Fruit fly (Drosophila melanogaster): Measurements from ENCODE around the gene Nplp4.

Gene Nplp4

DNA sequence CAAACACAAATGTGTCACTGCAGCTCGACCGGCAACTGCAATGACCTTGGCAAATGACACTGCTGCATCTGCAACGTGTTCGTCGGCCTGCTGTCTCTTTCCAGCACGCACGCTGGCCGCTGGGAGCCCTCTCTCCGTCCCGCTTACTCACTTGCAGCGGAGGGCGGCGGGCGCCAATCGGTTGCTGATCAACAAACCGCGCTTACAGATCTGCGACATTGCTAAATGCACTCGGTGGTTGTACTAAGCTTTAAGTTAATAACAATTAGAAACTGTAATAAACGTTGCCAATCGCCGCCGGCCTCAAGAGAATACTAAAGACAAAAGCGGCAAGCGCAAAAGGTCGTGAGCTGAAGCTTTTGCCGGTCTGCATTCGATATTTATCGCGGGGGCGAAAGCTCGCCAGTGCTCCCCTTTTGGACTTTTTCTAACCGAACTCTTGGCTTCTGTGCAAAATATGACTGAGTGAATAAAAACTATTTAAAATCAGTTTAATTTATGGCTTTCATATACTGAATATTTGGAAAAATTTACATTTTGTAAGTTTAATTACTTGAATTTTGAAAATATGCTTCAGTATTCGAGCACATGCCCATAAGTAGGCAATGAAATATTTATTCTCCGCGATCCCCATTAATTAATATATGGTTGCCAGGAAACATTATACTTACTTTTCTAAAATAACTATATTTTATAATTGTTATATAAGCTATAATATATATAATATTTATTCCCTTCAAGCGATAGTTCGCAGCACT is 20.6 kb upstream of the Nplp4 start, which contains the start of gene Got2:
Gene Got2, minus strand, starts transcription at position 325 of the 758 bp plus-strand sequence.
- no peak for TF ChIP-seq noc (tag; optimal IDR thresholded peaks at IDR 0.05)

DNA sequence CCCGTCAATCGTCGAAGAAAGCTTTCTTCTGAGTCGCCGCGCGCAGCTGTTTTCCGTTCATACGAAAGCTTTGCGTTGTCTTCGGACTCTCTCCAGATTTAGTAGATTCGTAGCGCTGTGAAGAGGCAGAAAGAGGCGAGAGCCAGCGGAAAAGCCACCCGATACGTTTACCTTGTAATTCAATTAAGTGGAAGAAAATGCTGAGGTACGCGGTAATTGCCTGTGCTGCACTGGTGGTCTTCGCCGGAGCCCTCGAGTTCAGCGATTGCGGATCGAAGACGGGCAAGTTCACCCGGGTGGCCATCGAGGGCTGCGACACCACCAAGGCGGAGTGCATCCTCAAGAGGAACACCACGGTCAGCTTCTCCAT is 20.0 kb upstream of the Nplp4 start, which contains the start of gene Npc2a:
Gene Npc2a, plus strand, starts transcription at position 99 of the 370 bp plus-strand sequence.
- TF ChIP-seq noc (tag; optimal IDR thresholded peaks at IDR 0.05), result no peak

DNA sequence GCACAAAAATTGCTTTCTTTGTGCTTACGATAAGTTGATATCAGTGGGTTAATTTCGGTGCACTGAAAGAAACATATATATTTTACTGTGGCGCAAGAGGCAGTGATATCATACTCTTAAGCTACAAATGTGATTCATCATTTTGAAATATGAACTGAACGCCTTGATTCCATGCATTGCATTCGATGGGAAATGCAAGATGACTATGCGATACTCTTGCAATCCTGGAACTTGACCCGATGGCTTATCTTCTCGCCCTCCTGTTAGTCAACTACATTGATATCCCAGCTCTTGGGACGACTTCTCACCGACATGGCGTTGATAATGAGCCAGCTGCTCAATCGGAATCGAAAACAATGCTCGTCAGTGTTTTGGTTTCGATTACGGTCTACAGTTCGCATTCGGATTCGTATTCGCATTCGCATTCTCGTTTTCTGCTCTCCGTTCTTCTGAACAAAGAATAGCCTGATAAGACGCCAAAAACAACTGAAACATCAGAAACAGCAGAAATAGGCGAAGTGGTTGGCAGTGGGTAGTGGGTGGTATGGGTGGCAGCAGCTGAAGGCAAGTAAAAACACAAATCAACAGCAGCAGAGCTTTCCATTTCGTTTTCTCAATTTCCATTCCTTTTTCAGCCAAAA is 18.8 kb upstream of the Nplp4 start:
- peak; percentile 28 for TF ChIP-seq noc (tag; optimal IDR thresholded peaks at IDR 0.05)

DNA sequence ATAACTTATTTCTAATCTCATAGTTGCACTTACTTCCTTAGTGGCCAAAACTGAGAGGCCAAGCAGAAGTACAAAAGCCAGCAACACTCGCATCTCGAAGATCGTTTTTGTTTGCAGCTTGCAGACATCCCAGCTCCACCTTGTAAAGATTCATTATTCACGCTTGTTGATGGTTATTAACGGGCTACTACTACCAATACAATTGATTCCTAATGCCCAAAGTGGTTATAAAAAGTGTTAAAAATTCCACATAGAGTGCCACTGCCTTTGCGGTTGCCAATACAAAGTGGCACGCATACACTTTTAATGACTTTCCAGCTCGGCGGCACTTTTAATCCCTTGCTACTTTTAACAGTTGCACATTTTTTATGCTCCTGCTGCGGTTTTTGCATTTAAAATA is 16.2 kb upstream of the Nplp4 start, which contains the start of gene Obp22a:
Gene Obp22a, minus strand, starts transcription at position 101 of the 400 bp plus-strand sequence.
- TF ChIP-seq noc (tag; optimal IDR thresholded peaks at IDR 0.05), result no peak

DNA sequence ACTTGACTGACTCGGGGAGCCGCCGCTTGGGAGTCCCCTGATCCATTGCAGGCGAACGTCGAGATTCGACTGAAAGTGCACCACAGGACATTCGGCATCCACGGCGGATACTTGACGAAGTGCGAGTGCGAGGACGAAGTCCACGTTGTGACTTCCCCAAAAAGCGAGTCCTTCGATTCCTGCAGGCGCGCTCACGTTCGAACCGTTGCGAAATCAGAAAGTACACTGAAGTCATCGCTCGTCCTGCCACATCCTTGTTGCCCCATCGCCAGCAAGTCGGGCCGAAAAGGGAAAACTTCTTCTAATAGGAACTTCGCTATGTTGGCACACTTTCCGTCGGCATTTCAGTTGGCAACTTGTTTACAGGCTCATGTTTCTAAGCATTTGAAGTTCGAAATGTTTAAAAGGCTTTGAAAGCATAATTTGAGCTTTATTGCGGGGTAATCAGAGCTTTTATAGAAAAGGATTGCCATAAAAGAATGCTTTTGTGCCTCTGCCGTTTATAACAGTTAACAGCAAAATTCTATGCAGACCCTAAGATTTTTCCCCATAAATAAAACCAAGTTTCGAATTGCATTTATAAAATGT is 2.0 kb upstream of the Nplp4 start, which contains the start of gene CG33543:
Gene CG33543, minus strand, starts transcription at position 232 of the 588 bp plus-strand sequence.
- TF ChIP-seq noc (tag; optimal IDR thresholded peaks at IDR 0.05), result no peak

DNA sequence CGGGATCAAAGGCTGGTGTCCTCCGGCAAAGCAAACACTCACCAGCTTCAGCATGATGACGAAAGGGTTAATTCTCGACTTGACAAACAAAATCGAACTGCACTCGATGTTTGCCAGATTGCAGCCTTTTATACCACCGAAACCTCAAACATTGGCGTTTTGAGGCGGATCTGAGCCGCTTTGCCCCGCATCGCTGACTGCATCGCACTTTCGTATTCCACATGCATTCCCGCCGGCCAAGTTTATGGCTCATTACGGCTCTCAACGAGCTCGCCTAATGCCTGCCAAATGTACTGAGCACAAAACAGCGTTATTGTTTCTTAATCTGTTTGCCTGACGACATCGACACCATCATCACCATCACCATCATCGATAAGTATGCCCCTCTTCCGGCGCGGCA is 1.1 kb upstream of the Nplp4 start, which contains the start of gene CG15353:
Gene CG15353, minus strand, starts transcription at position 101 of the 400 bp plus-strand sequence.
- TF ChIP-seq noc (tag; optimal IDR thresholded peaks at IDR 0.05), result no peak

DNA sequence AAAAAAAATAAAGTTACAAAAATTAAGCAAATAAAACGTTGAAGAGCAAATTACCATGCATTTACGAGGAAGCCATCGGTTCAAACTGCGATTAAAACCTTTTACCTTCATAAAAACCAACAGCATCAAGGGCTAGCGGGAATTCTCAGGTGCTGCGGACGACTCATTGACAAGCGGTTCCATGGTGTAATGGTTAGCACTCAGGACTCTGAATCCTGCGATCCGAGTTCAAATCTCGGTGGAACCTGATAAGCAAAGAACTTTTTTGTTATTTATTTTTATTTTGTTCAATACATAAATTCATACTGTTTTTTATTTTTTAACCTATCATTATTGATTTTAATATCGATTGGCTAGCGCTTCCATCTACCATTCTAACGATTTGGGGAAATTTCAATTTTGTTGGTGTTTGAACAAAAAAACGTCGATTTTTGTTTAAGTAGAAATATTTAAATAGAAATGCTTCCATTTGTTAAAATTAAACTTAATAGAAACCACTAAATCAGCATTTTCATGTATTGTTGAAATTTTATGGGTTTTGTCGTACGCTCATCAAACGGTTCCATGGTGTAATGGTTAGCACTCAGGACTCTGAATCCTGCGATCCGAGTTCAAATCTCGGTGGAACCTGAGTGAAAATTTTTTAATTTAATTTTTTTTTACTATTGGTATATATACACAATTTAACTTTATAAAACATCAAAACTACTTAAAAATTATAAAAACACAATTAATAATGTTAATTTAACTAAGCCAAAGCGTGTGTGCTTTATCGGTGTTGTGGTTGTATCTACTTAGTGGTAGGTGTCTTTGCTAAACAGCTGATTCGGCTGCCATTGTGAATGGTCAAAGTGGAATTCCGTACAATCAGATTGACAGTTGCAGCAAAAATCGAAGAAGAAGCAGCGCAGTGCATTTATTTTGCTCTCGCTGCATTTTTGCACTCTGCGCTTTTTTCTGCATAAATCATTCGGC is 1.1 kb downstream of the Nplp4 start, which contains the start of gene CG4238:
Gene CG4238, plus strand, starts transcription at position 880 of the 975 bp plus-strand sequence.
- no peak for TF ChIP-seq noc (tag; optimal IDR thresholded peaks at IDR 0.05)

DNA sequence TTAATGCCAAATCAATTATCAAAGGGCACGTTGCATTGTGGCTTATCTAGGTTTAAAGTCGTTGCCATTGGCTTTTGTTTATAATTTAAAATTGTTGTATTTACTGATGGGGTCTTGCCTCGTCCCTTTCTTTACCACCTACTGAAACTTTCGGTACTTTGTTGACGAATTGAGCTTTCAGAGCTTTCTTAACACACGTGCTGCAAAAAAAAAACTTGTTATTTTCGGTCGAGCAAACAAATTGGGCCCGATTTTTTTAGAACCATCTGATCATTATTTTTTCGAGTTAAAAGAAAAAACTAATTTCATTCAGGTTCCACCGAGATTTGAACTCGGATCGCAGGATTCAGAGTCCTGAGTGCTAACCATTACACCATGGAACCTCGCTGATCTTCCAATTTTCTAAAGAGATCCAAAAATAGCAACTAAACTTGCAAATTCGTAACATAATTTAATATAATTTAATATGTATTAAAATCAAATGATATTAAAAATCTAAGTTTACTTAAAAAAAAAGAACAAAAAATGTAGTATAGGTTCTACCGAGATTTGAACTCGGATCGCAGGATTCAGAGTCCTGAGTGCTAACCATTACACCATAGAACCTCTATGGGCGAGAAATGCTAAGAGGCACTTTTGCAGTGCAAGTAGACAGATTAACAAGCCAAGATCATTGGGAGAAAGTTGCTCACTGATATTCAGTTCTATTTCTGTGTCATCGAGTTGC is 2.3 kb downstream of the Nplp4 start:
- peak; percentile 19 for TF ChIP-seq noc (tag; optimal IDR thresholded peaks at IDR 0.05)

DNA sequence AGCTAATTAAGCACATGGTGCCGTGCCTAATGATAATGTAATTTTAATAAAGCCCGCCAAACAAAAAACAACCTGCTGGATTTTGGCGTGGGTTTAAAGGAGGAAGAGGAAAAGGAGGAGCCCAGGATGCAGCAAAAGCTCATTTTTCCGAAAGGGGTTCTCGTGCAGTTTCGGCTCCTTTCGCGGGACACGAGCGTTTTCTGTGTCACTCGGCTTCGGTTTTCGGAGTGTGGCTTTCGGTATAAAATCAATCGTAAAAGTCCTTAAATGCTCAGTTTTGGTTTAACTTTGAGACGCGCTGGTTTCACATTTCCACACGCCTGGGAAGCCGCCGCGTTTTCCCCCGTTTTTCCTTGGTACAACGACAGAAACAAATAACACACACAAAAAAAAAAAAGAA is 3.2 kb downstream of the Nplp4 start:
- TF ChIP-seq noc (tag; optimal IDR thresholded peaks at IDR 0.05), result no peak

DNA sequence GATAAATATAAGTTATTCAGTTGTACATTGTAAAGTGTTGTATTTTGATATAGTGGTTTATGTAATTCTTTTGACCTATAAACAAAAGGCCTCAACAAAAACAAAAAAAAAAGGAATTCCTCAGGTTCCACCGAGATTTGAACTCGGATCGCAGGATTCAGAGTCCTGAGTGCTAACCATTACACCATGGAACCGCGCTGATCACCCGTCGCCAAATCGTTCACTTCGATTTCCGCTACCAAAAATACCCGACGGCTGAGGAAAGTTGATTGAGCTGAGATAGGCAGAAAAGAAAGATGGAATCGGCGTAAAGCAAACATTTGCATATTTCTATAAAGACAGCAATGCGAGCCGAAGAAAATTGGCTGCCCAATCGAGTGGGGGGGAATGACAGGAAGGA is 4.8 kb downstream of the Nplp4 start:
- TF ChIP-seq noc (tag; optimal IDR thresholded peaks at IDR 0.05), result no peak

DNA sequence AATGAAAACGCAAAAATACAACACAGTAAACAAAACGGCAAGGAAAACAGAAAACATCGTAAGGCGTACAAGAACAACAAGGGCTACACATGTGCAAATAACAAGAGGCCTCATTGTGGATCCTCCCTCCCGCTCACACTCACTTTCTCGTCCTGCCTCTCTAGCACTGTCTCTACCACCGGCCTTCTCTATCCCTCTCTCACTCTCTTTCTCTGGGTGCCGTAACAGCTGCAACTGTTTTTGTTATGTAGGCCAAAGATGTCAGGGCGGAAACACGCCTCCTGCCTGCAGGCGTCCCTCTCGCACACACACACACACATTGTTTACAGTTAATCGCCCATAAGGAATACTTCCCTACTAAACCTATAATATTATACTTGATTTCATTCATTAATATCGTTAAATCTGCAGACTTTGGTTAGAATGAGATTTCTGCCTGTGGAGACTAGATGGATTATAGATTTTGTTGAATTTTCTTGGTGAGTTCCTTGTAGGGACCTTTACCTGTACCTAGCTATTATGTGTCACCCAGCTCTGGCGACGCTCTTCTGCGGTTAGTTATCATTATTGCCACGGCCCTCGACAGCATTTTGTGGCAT is 5.7 kb downstream of the Nplp4 start:
- no peak for TF ChIP-seq noc (tag; optimal IDR thresholded peaks at IDR 0.05)

DNA sequence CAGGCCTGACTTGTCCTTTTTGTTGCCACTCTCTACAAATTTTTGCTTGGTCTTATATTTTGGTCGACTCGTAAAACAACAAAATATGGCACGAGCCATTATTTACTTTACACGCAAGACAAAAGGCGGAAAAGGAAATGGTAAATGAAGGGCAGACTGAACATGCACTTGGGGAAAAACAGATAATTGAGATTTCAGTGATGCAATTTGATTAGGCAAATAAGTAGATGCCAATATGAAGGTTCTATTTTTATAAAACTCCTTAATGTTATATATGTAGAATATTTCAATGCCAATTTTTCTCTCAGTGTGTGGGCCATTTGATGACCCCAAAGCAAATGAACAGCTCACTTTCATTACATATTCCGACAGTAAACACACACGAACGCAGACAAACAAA is 7.0 kb downstream of the Nplp4 start:
- no peak for TF ChIP-seq noc (tag; optimal IDR thresholded peaks at IDR 0.05)

DNA sequence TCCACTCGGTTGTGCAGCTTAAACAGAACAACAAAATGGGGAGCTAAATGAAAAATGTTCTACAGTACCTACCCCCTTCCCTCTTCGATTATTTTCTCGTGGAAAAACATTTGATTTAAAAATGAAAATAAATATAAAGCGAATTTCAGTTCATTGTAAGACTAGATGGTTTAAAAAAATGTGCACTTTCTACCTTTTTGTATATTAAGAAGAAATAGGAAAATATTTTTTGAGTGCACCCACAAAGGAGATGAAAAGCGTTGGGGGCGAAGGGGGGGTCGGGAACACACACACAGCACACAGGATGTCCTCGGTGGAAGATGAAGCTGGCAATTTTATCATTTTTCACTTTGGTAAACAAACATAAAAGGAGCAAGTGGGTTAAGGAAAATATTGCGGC is 14.6 kb downstream of the Nplp4 start:
- no peak for TF ChIP-seq noc (tag; optimal IDR thresholded peaks at IDR 0.05)

DNA sequence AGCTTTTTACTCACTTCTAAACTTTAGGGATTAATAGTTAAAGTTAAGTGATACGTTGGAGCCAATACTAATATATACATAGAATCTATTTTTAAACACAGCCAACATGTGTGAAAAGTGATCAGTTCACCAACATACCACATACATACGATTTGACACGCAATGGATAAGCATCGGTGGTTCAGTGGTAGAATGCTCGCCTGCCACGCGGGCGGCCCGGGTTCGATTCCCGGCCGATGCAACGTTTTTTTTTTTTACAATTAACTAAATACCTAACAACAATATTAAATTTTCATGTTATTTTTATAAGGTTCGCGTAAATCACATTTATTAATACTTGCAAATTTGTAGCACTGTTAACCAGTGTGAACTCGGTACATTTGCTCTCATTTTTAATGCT is 23.3 kb downstream of the Nplp4 start:
- no peak for TF ChIP-seq noc (tag; optimal IDR thresholded peaks at IDR 0.05)
